Worm (Caenorhabditis elegans): ENCODE data around the gene dro-1.
A peak's percentile ranks its signal among the peaks of the same experiment; 100 is the strongest.

The dro-1 gene

DNA sequence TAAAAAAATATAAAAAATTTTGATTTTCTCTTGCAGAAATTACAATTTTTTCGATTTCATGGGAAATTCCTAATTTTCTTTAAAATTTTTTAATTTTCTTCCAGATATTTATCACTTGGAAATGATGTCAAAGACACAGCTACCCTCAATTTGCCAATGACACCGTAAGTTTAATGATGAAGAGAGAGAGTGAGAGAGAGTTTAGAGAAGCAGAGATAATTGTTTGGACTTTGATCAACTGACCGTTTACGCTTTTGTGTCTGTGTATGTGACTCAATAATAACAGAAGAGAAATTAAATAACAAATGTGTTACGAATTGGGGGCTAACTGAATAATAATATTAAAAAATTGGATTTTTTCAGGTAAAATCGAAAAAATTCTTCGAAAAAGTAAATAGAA is 31.9 kb upstream of the dro-1 start:
- TF ChIP-seq F10E7.11 (tag; optimal IDR thresholded peaks at IDR 0.05) (no peak), attf-5 (GFP tag; optimal IDR thresholded peaks at IDR 0.05) (peak; percentile 27)

- TF ChIP-seq lir-1 (GFP tag; conservative IDR thresholded peaks at IDR 0.05) (no peak), pbrm-1 (GFP tag; IDR thresholded peaks at IDR 0.05) (no peak), attf-5 (GFP tag; optimal IDR thresholded peaks at IDR 0.05) (peak; percentile 10)
Measured at ce11 chrIII:13313788-13314187, 28.7 kb upstream of the dro-1 start, which contains the start of gene Y43F4B.10. Gene Y43F4B.10, plus strand, starts transcription at chrIII:13314068.

DNA sequence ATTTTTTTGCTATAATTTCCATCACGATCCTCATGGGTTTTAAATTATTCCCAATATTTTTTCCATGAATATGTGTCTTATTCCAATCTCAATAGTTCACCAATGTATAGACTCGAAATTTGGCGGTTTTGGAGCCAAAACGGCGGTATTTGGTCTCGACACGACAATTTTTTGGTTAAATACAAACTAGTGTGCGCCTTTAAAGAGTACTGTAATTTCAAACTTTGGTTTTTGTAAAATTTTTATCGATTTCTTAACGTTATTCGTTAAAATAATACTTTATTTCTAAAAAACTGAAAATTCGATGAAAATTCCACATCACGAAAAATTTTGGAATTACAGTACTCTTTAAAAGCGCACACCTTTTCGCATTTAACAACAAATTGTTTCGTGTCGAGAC is 27.8 kb upstream of the dro-1 start:
- TF ChIP-seq D2030.7 (GFP tag; IDR thresholded peaks at IDR 0.05) (no peak), cebp-2 (GFP tag; IDR thresholded peaks at IDR 0.05) (no peak), ama-1 (optimal IDR thresholded peaks at IDR 0.05) (no peak), ama-1 (GFP tag; optimal IDR thresholded peaks at IDR 0.05) (no peak), snpc-3.4 (tag; optimal IDR thresholded peaks at IDR 0.05) (no peak), dpl-1 (GFP tag; optimal IDR thresholded peaks at IDR 0.05) (no peak), ccch-3 (GFP tag; optimal IDR thresholded peaks at IDR 0.05) (no peak), ztf-18 (tag; optimal IDR thresholded peaks at IDR 0.05) (no peak), snpc-1.1 (tag; optimal IDR thresholded peaks at IDR 0.05; ENCODE audit: insufficient read depth) (no peak), dpff-1 (tag; optimal IDR thresholded peaks at IDR 0.05) (no peak), B0336.3 (GFP tag; IDR thresholded peaks at IDR 0.05) (no peak), nfya-2 (GFP tag; IDR thresholded peaks at IDR 0.05) (no peak), madf-6 (GFP tag; IDR thresholded peaks at IDR 0.05) (peak; percentile 50), F33H1.4 (GFP tag; IDR thresholded peaks at IDR 0.05) (peak; percentile 48), lin-40 (tag; optimal IDR thresholded peaks at IDR 0.05) (no peak), lsl-1 (GFP tag; optimal IDR thresholded peaks at IDR 0.05) (peak; percentile 56), unc-130 (GFP tag; optimal IDR thresholded peaks at IDR 0.05) (no peak), ztf-22 (GFP tag; optimal IDR thresholded peaks at IDR 0.05) (no peak), him-1 (tag; optimal IDR thresholded peaks at IDR 0.05) (no peak), madf-3 (GFP tag; IDR thresholded peaks at IDR 0.05) (no peak), nhr-80 (tag; optimal IDR thresholded peaks at IDR 0.05) (no peak), hlh-12 (tag; optimal IDR thresholded peaks at IDR 0.05) (no peak), snpc-1.3 (tag; optimal IDR thresholded peaks at IDR 0.05; ENCODE audit: insufficient read depth) (no peak), mcd-1 (GFP tag; IDR thresholded peaks at IDR 0.05) (no peak)

DNA sequence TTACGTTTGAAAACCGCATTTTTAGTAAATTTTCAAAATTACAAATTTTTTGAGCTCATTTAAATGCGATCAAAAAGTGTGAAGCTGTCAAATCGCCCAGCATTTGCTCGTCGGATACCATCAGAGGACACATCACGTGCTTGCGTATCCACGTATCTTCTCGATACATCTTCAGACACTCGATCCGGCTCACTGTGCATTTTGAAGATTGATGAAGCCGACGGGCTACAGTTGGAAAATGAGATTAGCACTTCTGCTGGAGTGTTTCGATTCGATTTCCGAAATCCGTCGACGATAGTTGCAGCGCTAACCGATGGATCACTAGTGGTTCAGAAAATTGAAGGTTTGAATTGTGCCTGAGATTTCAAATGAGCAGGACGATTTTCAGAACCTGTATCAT is 27.4 kb upstream of the dro-1 start, which contains the start of gene dph-7:
TSS of gene dph-7 (plus strand) at position 53 of the 400 bp plus-strand sequence.
- TF ChIP-seq lin-26 (GFP tag; IDR thresholded peaks at IDR 0.05) (no peak), F55B11.4 (tag; optimal IDR thresholded peaks at IDR 0.05; ENCODE audit: borderline replicate concordance, insufficient read depth) (no peak), B0336.3 (GFP tag; IDR thresholded peaks at IDR 0.05) (no peak), let-607 (tag; optimal IDR thresholded peaks at IDR 0.05) (no peak)

ce11 chrIII:13316935-13317334 is 25.5 kb upstream of the dro-1 start:
- TF ChIP-seq snpc-1.3 (tag; optimal IDR thresholded peaks at IDR 0.05; ENCODE audit: insufficient read depth) (no peak), him-1 (tag; optimal IDR thresholded peaks at IDR 0.05) (no peak), zfh-2 (GFP tag; conservative IDR thresholded peaks at IDR 0.05) (no peak)
